Fruit fly (Drosophila melanogaster) whole organism, embryonic: ENCODE measurements around the gene CG9269.

ENCODE experiments used
- Bteb2 ChIP-seq: fragments of 200-800 bp; sonication (Bioruptor generic); optimal IDR thresholded peaks from 2 replicates; lab custom pipeline; 2016; ENCODE audit warnings: missing biosample characterization, missing genetic modification characterization
- CG10147 ChIP-seq: fragments of 200-800 bp; sonication (Bioruptor generic); optimal IDR thresholded peaks from 2 replicates; lab custom pipeline; 2019; ENCODE audit warnings: missing biosample characterization, mild to moderate bottlenecking, missing genetic modification characterization, moderate library complexity
- CG10274 ChIP-seq: fragments of 200-800 bp; sonication (Bioruptor generic); optimal IDR thresholded peaks from 3 replicates; lab custom pipeline; 2017; ENCODE audit warnings: missing biosample characterization, mild to moderate bottlenecking, missing genetic modification characterization
- CG10462 ChIP-seq: fragments of 200-800 bp; sonication (Bioruptor generic); optimal IDR thresholded peaks from 2 replicates; lab custom pipeline; 2016; ENCODE audit warnings: missing biosample characterization, missing genetic modification characterization
- CG11085 ChIP-seq: fragments of 200-800 bp; sonication (Bioruptor generic); IDR thresholded peaks from 2 replicates; pipeline ENCODE4 v1.3.6; 2022; ENCODE audit warnings: missing biosample characterization, missing genetic modification characterization
- CG11247 ChIP-seq: fragments of 200-800 bp; sonication (Bioruptor generic); IDR thresholded peaks from 2 replicates; pipeline ENCODE4 v1.3.6; 2022; ENCODE audit warnings: missing biosample characterization, missing genetic modification characterization
- CG12104 ChIP-seq: fragments of 200-800 bp; sonication (Bioruptor generic); optimal IDR thresholded peaks from 3 replicates; lab custom pipeline; 2016; ENCODE audit warnings: missing biosample characterization, missing genetic modification characterization
- CG1233 ChIP-seq: fragments of 200-800 bp; sonication (Bioruptor generic); optimal IDR thresholded peaks from 4 replicates; lab custom pipeline; 2018; ENCODE audit warnings: missing biosample characterization, mild to moderate bottlenecking, missing genetic modification characterization
- CG14860 ChIP-seq: fragments of 200-800 bp; sonication (Bioruptor generic); IDR thresholded peaks from 3 replicates; pipeline ENCODE4 v1.3.6; 2022; ENCODE audit warnings: missing biosample characterization, missing genetic modification characterization; ENCODE audit not compliant: partially characterized antibody
- CG15073 ChIP-seq: fragments of 200-800 bp; sonication (Bioruptor generic); optimal IDR thresholded peaks from 2 replicates; lab custom pipeline; 2016; ENCODE audit warnings: missing biosample characterization, missing genetic modification characterization
- CG16813 ChIP-seq: fragments of 200-800 bp; sonication (Bioruptor generic); IDR thresholded peaks from 3 replicates; pipeline ENCODE4 v1.3.6; 2022; ENCODE audit warnings: missing biosample characterization, missing genetic modification characterization; ENCODE audit not compliant: partially characterized antibody
- CG17568 ChIP-seq: fragments of 200-800 bp; sonication (Bioruptor generic); optimal IDR thresholded peaks from 2 replicates; lab custom pipeline; 2018; ENCODE audit warnings: missing biosample characterization, mild to moderate bottlenecking, missing genetic modification characterization, moderate library complexity
- CG17912 ChIP-seq: fragments of 200-800 bp; sonication (Bioruptor generic); optimal IDR thresholded peaks from 2 replicates; lab custom pipeline; 2018; ENCODE audit warnings: missing biosample characterization, mild to moderate bottlenecking, missing genetic modification characterization
- CG18011 ChIP-seq: fragments of 200-800 bp; sonication (Bioruptor generic); optimal IDR thresholded peaks from 2 replicates; lab custom pipeline; 2017; ENCODE audit warnings: missing biosample characterization, missing genetic modification characterization, mild to moderate bottlenecking, moderate library complexity, missing genotype
- CG18476 ChIP-seq: fragments of 200-800 bp; sonication (Bioruptor generic); optimal IDR thresholded peaks from 2 replicates; lab custom pipeline; 2016; ENCODE audit warnings: missing biosample characterization, mild to moderate bottlenecking, missing genetic modification characterization
- CG30431 ChIP-seq: fragments of 200-800 bp; sonication (Bioruptor generic); optimal IDR thresholded peaks from 2 replicates; lab custom pipeline; 2017; ENCODE audit warnings: missing biosample characterization, missing genetic modification characterization
- CG32767 ChIP-seq: fragments of 200-800 bp; sonication (Bioruptor generic); IDR thresholded peaks from 2 replicates; pipeline ENCODE4 v1.3.6; 2022; ENCODE audit warnings: missing biosample characterization, missing genetic modification characterization
- CG3407 ChIP-seq: fragments of 200-800 bp; sonication (Bioruptor generic); optimal IDR thresholded peaks from 2 replicates; lab custom pipeline; 2018; ENCODE audit warnings: missing biosample characterization, mild to moderate bottlenecking, missing genetic modification characterization
- CG4282 ChIP-seq: fragments of 200-800 bp; sonication (Bioruptor generic); optimal IDR thresholded peaks from 2 replicates; lab custom pipeline; 2016; ENCODE audit warnings: missing biosample characterization, missing genetic modification characterization
- CG4328 ChIP-seq: fragments of 200-800 bp; sonication (Bioruptor generic); optimal IDR thresholded peaks from 3 replicates; lab custom pipeline; 2017; ENCODE audit warnings: missing biosample characterization, missing genetic modification reagents, missing genetic modification characterization
- CG6272 ChIP-seq: fragments of 200-800 bp; sonication (Bioruptor generic); IDR thresholded peaks from 2 replicates; pipeline ENCODE4 v1.3.6; 2022; ENCODE audit warnings: missing biosample characterization, missing genetic modification characterization
- CG6654 ChIP-seq: fragments of 200-800 bp; sonication (Bioruptor generic); optimal IDR thresholded peaks from 2 replicates; lab custom pipeline; 2017; ENCODE audit warnings: missing biosample characterization, mild to moderate bottlenecking, missing genetic modification characterization
- CHES-1-like ChIP-seq: fragments of 200-800 bp; sonication (Bioruptor generic); optimal IDR thresholded peaks from 2 replicates; lab custom pipeline; 2016; ENCODE audit warnings: missing biosample characterization, missing genetic modification characterization
- Dip3 ChIP-seq: fragments of 200-800 bp; sonication (Bioruptor generic); optimal IDR thresholded peaks from 3 replicates; lab custom pipeline; 2016; ENCODE audit warnings: missing biosample characterization, missing genetic modification characterization
- Doc2 ChIP-seq: fragments of 200-800 bp; sonication (Bioruptor generic); IDR thresholded peaks from 2 replicates; pipeline ENCODE4 v1.3.6; 2022; ENCODE audit warnings: missing biosample characterization, missing genetic modification characterization
- ERR ChIP-seq: fragments of 200-800 bp; sonication (Bioruptor generic); optimal IDR thresholded peaks from 2 replicates; lab custom pipeline; 2016; ENCODE audit warnings: missing biosample characterization, missing genetic modification characterization
- Gug ChIP-seq: fragments of 200-800 bp; sonication (Bioruptor generic); IDR thresholded peaks from 4 replicates; pipeline ENCODE4 v1.3.6; 2022; ENCODE audit warnings: missing biosample characterization, missing genetic modification characterization
- HLHmδ ChIP-seq: fragments of 200-800 bp; sonication (Bioruptor generic); optimal IDR thresholded peaks from 2 replicates; lab custom pipeline; 2018; ENCODE audit warnings: missing biosample characterization, mild to moderate bottlenecking, missing genetic modification characterization, moderate library complexity
- Hand ChIP-seq: fragments of 200-800 bp; sonication (Bioruptor generic); optimal IDR thresholded peaks from 2 replicates; lab custom pipeline; 2017; ENCODE audit warnings: mild to moderate bottlenecking, missing biosample characterization, missing genetic modification reagents, missing genetic modification characterization
- Neu2 ChIP-seq: fragments of 200-800 bp; sonication (Bioruptor generic); optimal IDR thresholded peaks from 3 replicates; lab custom pipeline; 2016; ENCODE audit warnings: missing biosample characterization, missing genetic modification characterization, borderline replicate concordance
- Nf-YB ChIP-seq: fragments of 200-800 bp; sonication (Bioruptor generic); optimal IDR thresholded peaks from 3 replicates; lab custom pipeline; 2019; ENCODE audit warnings: missing biosample characterization, mild to moderate bottlenecking, missing genetic modification characterization, moderate library complexity
- PHDP ChIP-seq: fragments of 200-800 bp; sonication (Bioruptor generic); optimal IDR thresholded peaks from 3 replicates; lab custom pipeline; 2018; ENCODE audit warnings: missing biosample characterization, mild to moderate bottlenecking, missing genetic modification characterization, moderate library complexity
- Ravus ChIP-seq: fragments of 200-800 bp; sonication (Bioruptor generic); IDR thresholded peaks from 2 replicates; pipeline ENCODE4 v1.3.6; 2022; ENCODE audit warnings: missing biosample characterization, missing genetic modification characterization
- Sry-β ChIP-seq: fragments of 200-800 bp; sonication (Bioruptor generic); optimal IDR thresholded peaks from 2 replicates; lab custom pipeline; 2018; ENCODE audit warnings: missing biosample characterization, mild to moderate bottlenecking, missing genetic modification characterization, moderate library complexity
- Usf ChIP-seq: fragments of 200-800 bp; sonication (Bioruptor generic); optimal IDR thresholded peaks from 2 replicates; lab custom pipeline; 2017; ENCODE audit warnings: missing genotype, missing biosample characterization, missing genetic modification characterization
- al ChIP-seq: fragments of 200-800 bp; sonication (Bioruptor generic); IDR thresholded peaks from 2 replicates; pipeline ENCODE4 v1.3.6; 2022; ENCODE audit warnings: missing biosample characterization, missing genetic modification characterization
- ara ChIP-seq: fragments of 200-800 bp; sonication (Bioruptor generic); IDR thresholded peaks from 2 replicates; pipeline ENCODE4 v1.3.6; 2022; ENCODE audit warnings: missing biosample characterization, missing genetic modification characterization
- ato ChIP-seq: fragments of 200-800 bp; sonication (Bioruptor generic); IDR thresholded peaks from 2 replicates; pipeline ENCODE4 v1.3.6; 2022; ENCODE audit warnings: missing biosample characterization, missing genetic modification characterization; ENCODE audit not compliant: partially characterized antibody
- chn ChIP-seq: fragments of 200-800 bp; sonication (Bioruptor generic); optimal IDR thresholded peaks from 2 replicates; lab custom pipeline; 2016; ENCODE audit warnings: missing biosample characterization, missing genetic modification characterization
- croc ChIP-seq: fragments of 200-800 bp; sonication (Bioruptor generic); conservative IDR thresholded peaks from 3 replicates; pipeline ENCODE4 v1.3.6; 2022; ENCODE audit warnings: missing biosample characterization, missing genetic modification characterization
- fd3F ChIP-seq: fragments of 200-800 bp; sonication (Bioruptor generic); optimal IDR thresholded peaks from 2 replicates; lab custom pipeline; 2018; ENCODE audit warnings: missing biosample characterization, mild to moderate bottlenecking, missing genetic modification characterization, moderate library complexity
- fd96Cb ChIP-seq: fragments of 200-800 bp; sonication (Bioruptor generic); optimal IDR thresholded peaks from 2 replicates; lab custom pipeline; 2018; ENCODE audit warnings: missing biosample characterization, mild to moderate bottlenecking, missing genetic modification characterization, moderate library complexity
- ftz-f1 ChIP-seq: fragments of 200-800 bp; sonication (Bioruptor generic); optimal IDR thresholded peaks from 2 replicates; lab custom pipeline; 2016; ENCODE audit warnings: missing biosample characterization, missing genetic modification characterization
- gce ChIP-seq: fragments of 200-800 bp; sonication (Bioruptor generic); IDR thresholded peaks from 3 replicates; pipeline ENCODE4 v1.3.6; 2022; ENCODE audit warnings: missing biosample characterization, missing genetic modification characterization
- jing ChIP-seq: fragments of 200-800 bp; sonication (Bioruptor generic); optimal IDR thresholded peaks from 2 replicates; lab custom pipeline; 2018; ENCODE audit warnings: missing biosample characterization, mild to moderate bottlenecking, missing genetic modification characterization
- ken ChIP-seq: fragments of 200-800 bp; sonication (Bioruptor generic); IDR thresholded peaks from 3 replicates; pipeline ENCODE4 v1.3.6; 2022; ENCODE audit warnings: missing biosample characterization, missing genetic modification characterization
- pb ChIP-seq: fragments of 200-800 bp; sonication (Bioruptor generic); optimal IDR thresholded peaks from 3 replicates; lab custom pipeline; 2016; ENCODE audit warnings: missing biosample characterization, missing genetic modification characterization
- tin ChIP-seq: fragments of 200-800 bp; sonication (Bioruptor generic); optimal IDR thresholded peaks from 3 replicates; lab custom pipeline; 2016; ENCODE audit warnings: missing biosample characterization, missing genetic modification characterization
- trh ChIP-seq: fragments of 200-800 bp; sonication (Bioruptor generic); optimal IDR thresholded peaks from 2 replicates; lab custom pipeline; 2016; ENCODE audit warnings: missing biosample characterization, missing genetic modification characterization
- unc-4 ChIP-seq: fragments of 200-800 bp; sonication (Bioruptor generic); IDR thresholded peaks from 2 replicates; pipeline ENCODE4 v1.3.6; 2022; ENCODE audit warnings: missing biosample characterization, missing genetic modification characterization; ENCODE audit not compliant: partially characterized antibody
- z ChIP-seq: fragments of 200-800 bp; sonication (Bioruptor generic); IDR thresholded peaks from 3 replicates; pipeline ENCODE4 v1.3.6; 2022; ENCODE audit warnings: missing biosample characterization, missing genetic modification characterization

Gene CG9269

dm6 chr3R:13645874-13646370 lies 30.2 kb downstream of the CG9269 start, which contains the start of gene sqd (continued):
- TF ChIP-seq Dip3 (GFP tag; lab: Kevin White, UChicago): peak; percentile 40
- no peak for TF ChIP-seq CG11247 (GFP tag; lab: Robert Waterston, UW)
- no peak for TF ChIP-seq Doc2 (GFP tag; lab: Robert Waterston, UW)
- TF ChIP-seq CG10274 (GFP tag; lab: Kevin White, UChicago): peak; percentile 42
- no peak for TF ChIP-seq Usf (GFP tag; lab: Kevin White, UChicago)
- no peak for TF ChIP-seq CG10462 (GFP tag; lab: Kevin White, UChicago)
- no peak for TF ChIP-seq CG6272
- TF ChIP-seq ato (GFP tag; lab: Robert Waterston, UW): no peak
- TF ChIP-seq Nf-YB (GFP tag; lab: Kevin White, UChicago): no peak
- no peak for TF ChIP-seq Gug (GFP tag; lab: Robert Waterston, UW)
- TF ChIP-seq Hand: no peak
- TF ChIP-seq unc-4 (GFP tag; lab: Robert Waterston, UW): no peak
- TF ChIP-seq jing (GFP tag; lab: Kevin White, UChicago): no peak
- TF ChIP-seq croc (GFP tag; lab: Robert Waterston, UW): no peak
- TF ChIP-seq Sry-β: peak; percentile 13
- TF ChIP-seq ken (GFP tag; lab: Robert Waterston, UW): no peak
- TF ChIP-seq CHES-1-like (GFP tag; lab: Kevin White, UChicago): no peak
- TF ChIP-seq trh: no peak
- TF ChIP-seq Neu2 (GFP tag; lab: Kevin White, UChicago): no peak
- peak; percentile 8 for TF ChIP-seq HLHmδ (GFP tag; lab: Kevin White, UChicago)
- TF ChIP-seq CG10147 (GFP tag; lab: Kevin White, UChicago): no peak
- TF ChIP-seq CG3407 (GFP tag; lab: Kevin White, UChicago): no peak
- peak; percentile 2 for TF ChIP-seq fd96Cb (tag; lab: Kevin White, UChicago)
- no peak for TF ChIP-seq CG14860
- peak; percentile 58 for TF ChIP-seq CG18011 (GFP tag; lab: Kevin White, UChicago)
- TF ChIP-seq CG15073: no peak
- peak; percentile 29 for TF ChIP-seq CG17568 (GFP tag; lab: Kevin White, UChicago)
- peak; percentile 26 for TF ChIP-seq CG6654 (GFP tag; lab: Kevin White, UChicago)
- TF ChIP-seq Bteb2 (GFP tag; lab: Kevin White, UChicago): peak; percentile 14
- TF ChIP-seq CG4328 (GFP tag; lab: Kevin White, UChicago): peak; percentile 38
- TF ChIP-seq chn (GFP tag; lab: Kevin White, UChicago): peak; percentile 66
- TF ChIP-seq gce (GFP tag; lab: Robert Waterston, UW): no peak
- no peak for TF ChIP-seq Ravus (GFP tag; lab: Robert Waterston, UW)
- no peak for TF ChIP-seq ERR (GFP tag; lab: Kevin White, UChicago)
- 0 out of 2 replicates have a peak, but pooled peaks have one; percentile 20 for TF ChIP-seq al
- 0 out of 3 replicates have a peak, but pooled peaks have one; percentile 28 for TF ChIP-seq CG16813 (GFP tag; lab: Robert Waterston, UW)
- TF ChIP-seq z (GFP tag; lab: Robert Waterston, UW): no peak
- TF ChIP-seq CG18476 (GFP tag; lab: Kevin White, UChicago): peak; percentile 6
- no peak for TF ChIP-seq CG4282 (GFP tag; lab: Kevin White, UChicago)
- no peak for TF ChIP-seq CG12104 (GFP tag; lab: Kevin White, UChicago)
- no peak for TF ChIP-seq CG11085 (GFP tag; lab: Robert Waterston, UW)
- TF ChIP-seq ftz-f1 (GFP tag; lab: Kevin White, UChicago): no peak
- TF ChIP-seq PHDP (tag; lab: Kevin White, UChicago): peak; percentile 53
- no peak for TF ChIP-seq fd3F (GFP tag; lab: Kevin White, UChicago)
- peak; percentile 22 for TF ChIP-seq CG17912 (GFP tag; lab: Kevin White, UChicago)
- TF ChIP-seq CG30431 (GFP tag; lab: Kevin White, UChicago): no peak
- no peak for TF ChIP-seq pb (GFP tag; lab: Kevin White, UChicago)
- TF ChIP-seq tin (GFP tag; lab: Kevin White, UChicago): peak; percentile 31
- peak; percentile 48 for TF ChIP-seq CG1233 (GFP tag; lab: Kevin White, UChicago)
- TF ChIP-seq CG32767 (GFP tag; lab: Robert Waterston, UW): peak; percentile 83
- TF ChIP-seq ara (GFP tag; lab: Robert Waterston, UW): peak; percentile 43; the same call in 1 of the 2 replicates
